Worm (Caenorhabditis elegans): ENCODE results near the gene nasp-2.

Gene nasp-2

ce11 chrV:13313045-13313623, 1.1 kb upstream of the nasp-2 start, which contains the start of gene C50B6.3 (continued):
- peak; percentile 95 for TF ChIP-seq nhr-85 (tag)
- TF ChIP-seq nhr-71 (tag; optimal IDR thresholded peaks at IDR 0.05): peak; percentile 95
- TF ChIP-seq ceh-8 (GFP tag; optimal IDR thresholded peaks at IDR 0.05): peak; percentile 84
- peak; percentile 92 for TF ChIP-seq xbp-1 (tag; optimal IDR thresholded peaks at IDR 0.05)
- peak; percentile 86 for TF ChIP-seq C04F5.9 (tag; optimal IDR thresholded peaks at IDR 0.05)
- TF ChIP-seq nhr-28 (tag; optimal IDR thresholded peaks at IDR 0.05): no peak
- TF ChIP-seq zip-4 (GFP tag; optimal IDR thresholded peaks at IDR 0.05): peak; percentile 66
- TF ChIP-seq unc-62 (GFP tag; optimal IDR thresholded peaks at IDR 0.05): no peak
- peak; percentile 90 for TF ChIP-seq lin-14 (GFP tag; optimal IDR thresholded peaks at IDR 0.05)
- TF ChIP-seq lsy-2 (tag; optimal IDR thresholded peaks at IDR 0.05): peak; percentile 91
- TF ChIP-seq irx-1 (tag; optimal IDR thresholded peaks at IDR 0.05): peak; percentile 91
- TF ChIP-seq unc-130 (tag; optimal IDR thresholded peaks at IDR 0.05): peak; percentile 84
- no peak for TF ChIP-seq sptf-1 (tag; optimal IDR thresholded peaks at IDR 0.05)
- peak; percentile 91 for TF ChIP-seq ceh-90 (tag; optimal IDR thresholded peaks at IDR 0.05)
- TF ChIP-seq nhr-84 (tag; optimal IDR thresholded peaks at IDR 0.05): no peak
- peak; percentile 79 for TF ChIP-seq lin-13 (GFP tag; optimal IDR thresholded peaks at IDR 0.05)
- no peak for TF ChIP-seq tlp-1 (tag; optimal IDR thresholded peaks at IDR 0.05)
- peak; percentile 63 for TF ChIP-seq elt-2 (tag; optimal IDR thresholded peaks at IDR 0.05)
- no peak for TF ChIP-seq C34B4.2 (tag; optimal IDR thresholded peaks at IDR 0.05)
- peak; percentile 93 for TF ChIP-seq egl-13 (tag; optimal IDR thresholded peaks at IDR 0.05)
- no peak for TF ChIP-seq alr-1 (tag; optimal IDR thresholded peaks at IDR 0.05; ENCODE audit: borderline replicate concordance)
- peak; percentile 81 for TF ChIP-seq Y116A8C.19 (tag; optimal IDR thresholded peaks at IDR 0.05; ENCODE audit: borderline replicate concordance)
- peak; percentile 68; the same call in 1 of the 2 replicates for TF ChIP-seq ceh-88 (GFP tag; IDR thresholded peaks at IDR 0.05)
- peak; percentile 95 for TF ChIP-seq nhr-20 (tag; optimal IDR thresholded peaks at IDR 0.05)
- TF ChIP-seq sox-4 (tag; optimal IDR thresholded peaks at IDR 0.05): peak; percentile 94
- TF ChIP-seq efl-3 (GFP tag; optimal IDR thresholded peaks at IDR 0.05): peak; percentile 44
- TF ChIP-seq nhr-47 (tag; optimal IDR thresholded peaks at IDR 0.05): peak; percentile 93
- TF ChIP-seq pag-3 (tag; optimal IDR thresholded peaks at IDR 0.05; ENCODE audit: borderline replicate concordance, insufficient read depth): no peak
- TF ChIP-seq mab-9 (GFP tag; IDR thresholded peaks at IDR 0.05): peak; percentile 80
- no peak for TF ChIP-seq ets-5 (GFP tag; IDR thresholded peaks at IDR 0.05)
- TF ChIP-seq hlh-4 (tag; optimal IDR thresholded peaks at IDR 0.05): peak; percentile 80
- TF ChIP-seq sup-37 (GFP tag; optimal IDR thresholded peaks at IDR 0.05): no peak
- peak in 1 of 2 experiments; percentile 97 for TF ChIP-seq ztf-11 (tag; optimal IDR thresholded peaks at IDR 0.05)
- TF ChIP-seq unc-30 (tag; optimal IDR thresholded peaks at IDR 0.05): no peak
- peak; percentile 66 for TF ChIP-seq snpc-4 (tag; optimal IDR thresholded peaks at IDR 0.05)
- TF ChIP-seq vab-15 (tag; optimal IDR thresholded peaks at IDR 0.05): peak; percentile 84
- TF ChIP-seq zag-1 (tag; optimal IDR thresholded peaks at IDR 0.05): peak; percentile 47
- peak; percentile 97 for TF ChIP-seq pax-3 (tag; optimal IDR thresholded peaks at IDR 0.05)
- TF ChIP-seq efl-1 (optimal IDR thresholded peaks at IDR 0.05): peak; percentile 85 to 88
- peak; percentile 81 to 98 for TF ChIP-seq efl-1 (GFP tag; optimal IDR thresholded peaks at IDR 0.05 in 1 of 2)
- TF ChIP-seq snu-23 (GFP tag; optimal IDR thresholded peaks at IDR 0.05): peak; percentile 95
- peak; percentile 74 for TF ChIP-seq fos-1 (tag; optimal IDR thresholded peaks at IDR 0.05)
- TF ChIP-seq unc-98 (GFP tag; IDR thresholded peaks at IDR 0.05): peak; percentile 73
- TF ChIP-seq mdl-1 (tag; optimal IDR thresholded peaks at IDR 0.05): peak in 1 of 2 experiments; percentile 58
- TF ChIP-seq F16B12.6 (tag; optimal IDR thresholded peaks at IDR 0.05): peak; percentile 24
- TF ChIP-seq nhr-19 (GFP tag; conservative IDR thresholded peaks at IDR 0.05): peak; percentile 93
- peak; percentile 97 for TF ChIP-seq lir-3 (tag; optimal IDR thresholded peaks at IDR 0.05; ENCODE audit: poor library complexity)
- peak; percentile 69 for TF ChIP-seq ceh-63 (GFP tag; optimal IDR thresholded peaks at IDR 0.05)
- TF ChIP-seq hpl-2 (GFP tag; optimal IDR thresholded peaks at IDR 0.05): no peak
- TF ChIP-seq lin-15B (tag; optimal IDR thresholded peaks at IDR 0.05): peak; percentile 87
- TF ChIP-seq aha-1 (tag; optimal IDR thresholded peaks at IDR 0.05): no peak
- peak; percentile 93 for TF ChIP-seq nhr-90 (tag; optimal IDR thresholded peaks at IDR 0.05; ENCODE audit: poor library complexity)

Data from whole organism, L1 larva.